Fruit fly (Drosophila melanogaster) whole organism, larva: ENCODE measurements around the gene CG10702.

Experiments used
- noc ChIP-seq: fragments of 200-800 bp; sonication (Bioruptor generic); optimal IDR thresholded peaks from 3 replicates; lab custom pipeline; 2019; ENCODE audit warnings: missing biosample characterization, mild to moderate bottlenecking, missing genetic modification characterization, moderate library complexity

The CG10702 gene

dm6 chr2L:19088895-19089294 is 19.2 kb upstream of the CG10702 start:
- no peak for TF ChIP-seq noc (tag; lab: Kevin White, UChicago)

dm6 chr2L:19083320-19083764 is 13.7 kb upstream of the CG10702 start:
- no peak for TF ChIP-seq noc (tag; lab: Kevin White, UChicago)

- no peak for TF ChIP-seq noc (tag; lab: Kevin White, UChicago)
Observed at dm6 chr2L:19079742-19080141, 10.1 kb upstream of the CG10702 start.

dm6 chr2L:19078928-19079327 is 9.3 kb upstream of the CG10702 start, which contains the start of gene CG10700:
Gene CG10700, minus strand, starts transcription at chr2L:19079028.
- no peak for TF ChIP-seq noc (tag; lab: Kevin White, UChicago)

dm6 chr2L:19074099-19074828 is 4.6 kb upstream of the CG10702 start, which contains the start of gene CG17572:
Gene CG17572, minus strand, starts transcription at chr2L:19074149.
- no peak for TF ChIP-seq noc (tag; lab: Kevin White, UChicago)

- TF ChIP-seq noc (tag; lab: Kevin White, UChicago), result no peak
Observed at dm6 chr2L:19071713-19072112, 2.1 kb upstream of the CG10702 start.

dm6 chr2L:19068393-19068792 is 1.3 kb downstream of the CG10702 start:
- TF ChIP-seq noc (tag; lab: Kevin White, UChicago), result no peak

dm6 chr2L:19064706-19065105 is 4.9 kb downstream of the CG10702 start, which contains the start of gene CG17343:
Gene CG17343, plus strand, starts transcription at chr2L:19064929.
- no peak for TF ChIP-seq noc (tag; lab: Kevin White, UChicago)

- TF ChIP-seq noc (tag; lab: Kevin White, UChicago), result no peak
Observed at dm6 chr2L:19063090-19063692, 6.5 kb downstream of the CG10702 start, which contains the start of gene Dus4. Gene Dus4, plus strand, starts transcription at chr2L:19063295.

dm6 chr2L:19058916-19059315 is 10.7 kb downstream of the CG10702 start, which contains the start of gene Phlpp:
Gene Phlpp, plus strand, starts transcription at chr2L:19059129.
- no peak for TF ChIP-seq noc (tag; lab: Kevin White, UChicago)

dm6 chr2L:19057799-19058198 is 11.9 kb downstream of the CG10702 start:
- no peak for TF ChIP-seq noc (tag; lab: Kevin White, UChicago)

dm6 chr2L:19054516-19054887 is 15.1 kb downstream of the CG10702 start:
- TF ChIP-seq noc (tag; lab: Kevin White, UChicago), result no peak

dm6 chr2L:19053860-19054515 is 15.7 kb downstream of the CG10702 start, which contains the start of gene CG10492:
Gene CG10492, plus strand, starts transcription at chr2L:19054078.
- TF ChIP-seq noc (tag; lab: Kevin White, UChicago), result no peak

- TF ChIP-seq noc (tag; lab: Kevin White, UChicago), result peak; percentile 60
Observed at dm6 chr2L:19051534-19052100, 18.0 kb downstream of the CG10702 start, which contains the start of gene Rpn3. Gene Rpn3, plus strand, starts transcription at chr2L:19051790.

- TF ChIP-seq noc (tag; lab: Kevin White, UChicago), result no peak
Observed at dm6 chr2L:19048912-19049311, 20.7 kb downstream of the CG10702 start, which contains the start of gene CG10470. Gene CG10470, plus strand, starts transcription at chr2L:19049076.
